Worm (Caenorhabditis elegans) whole organism, L1 larva: Measurements from ENCODE around the gene pdfr-1.

Experiments used
- C04F5.9 ChIP-seq: sonication (generic microtip); optimal IDR thresholded peaks from 2 replicates; lab custom pipeline; 2016; ENCODE audit warnings: missing genetic modification characterization, missing compliant biosample characterization
- F16B12.6 ChIP-seq: fragments of 150-350 bp; optimal IDR thresholded peaks from 2 replicates; lab custom pipeline; 2014; ENCODE audit warnings: missing biosample characterization, missing genetic modification characterization
- blmp-1 ChIP-seq: fragments of 150-350 bp; optimal IDR thresholded peaks from 2 replicates; lab custom pipeline; 2014; ENCODE audit warnings: missing biosample characterization, missing genetic modification characterization
- ceh-82 ChIP-seq, 3 experiments: fragments of 150-350 bp in 1 of 3; sonication (generic microtip) in 2 of 3; optimal IDR thresholded peaks; 2 replicates each; lab custom pipeline; 2014 to 2017; ENCODE audit warnings: missing biosample characterization in 3 of 3, missing genetic modification characterization in 3 of 3
- ceh-90 ChIP-seq: sonication (generic microtip); optimal IDR thresholded peaks from 2 replicates; lab custom pipeline; 2016; ENCODE audit warnings: missing genetic modification characterization, missing compliant biosample characterization
- dpl-1 ChIP-seq, 3 experiments: fragments of 150-350 bp in 2 of 3; sonication (generic microtip) in 1 of 3; optimal IDR thresholded peaks; 2 replicates each; lab custom pipeline; 2014 to 2017; ENCODE audit warnings: missing biosample characterization in 3 of 3, missing genetic modification characterization in 3 of 3, missing genetic modification reagents in 3 of 3
- dsc-1 ChIP-seq: sonication (generic microtip); optimal IDR thresholded peaks from 2 replicates; lab custom pipeline; 2016; ENCODE audit warnings: mild to moderate bottlenecking, missing genetic modification characterization, missing compliant biosample characterization
- efl-1 ChIP-seq, 4 experiments: fragments of 150-350 bp; optimal IDR thresholded peaks in 3 of 4; peaks in 1 of 4; 1 replicate in 1 of 4; 2 replicates in 3 of 4; lab custom pipeline; 2014; ENCODE audit warnings: missing biosample characterization in 2 of 4, missing genetic modification characterization in 2 of 4, missing genetic modification reagents in 2 of 4
- efl-3 ChIP-seq: fragments of 200-800 bp; sonication (Bioruptor generic); optimal IDR thresholded peaks from 2 replicates; lab custom pipeline; 2018; ENCODE audit warnings: mild to moderate bottlenecking, missing genetic modification characterization, missing compliant biosample characterization
- egl-27 ChIP-seq, 2 experiments: fragments of 150-350 bp in 1 of 2; sonication (generic microtip); optimal IDR thresholded peaks; 3 replicates each; lab custom pipeline; 2017 to 2018; ENCODE audit warnings: missing biosample characterization in 2 of 2, missing genetic modification characterization in 2 of 2, missing genetic modification reagents in 2 of 2
- elt-2 ChIP-seq: sonication (generic microtip); optimal IDR thresholded peaks from 2 replicates; lab custom pipeline; 2016; ENCODE audit warnings: missing genetic modification characterization, mild to moderate bottlenecking, inconsistent platforms, missing compliant biosample characterization, missing genetic modification reagents
- fkh-8 ChIP-seq: sonication (generic microtip); optimal IDR thresholded peaks from 2 replicates; lab custom pipeline; 2016; ENCODE audit warnings: mild to moderate bottlenecking, missing genetic modification characterization, missing compliant biosample characterization
- fos-1 ChIP-seq: fragments of 150-350 bp; optimal IDR thresholded peaks from 2 replicates; lab custom pipeline; 2014; ENCODE audit warnings: missing biosample characterization, missing genetic modification characterization
- hlh-4 ChIP-seq: sonication (generic microtip); optimal IDR thresholded peaks from 2 replicates; lab custom pipeline; 2016; ENCODE audit warnings: mild to moderate bottlenecking, missing genetic modification characterization, missing compliant biosample characterization
- irx-1 ChIP-seq: sonication (generic microtip); optimal IDR thresholded peaks from 2 replicates; lab custom pipeline; 2016; ENCODE audit warnings: missing genetic modification characterization, missing compliant biosample characterization
- isw-1 ChIP-seq: fragments of 200-800 bp; sonication (Bioruptor generic); IDR thresholded peaks from 2 replicates; pipeline ENCODE4 v1.3.6; 2022; ENCODE audit warnings: missing genetic modification characterization, missing compliant biosample characterization
- jun-1 ChIP-seq: fragments of 150-350 bp; optimal IDR thresholded peaks from 2 replicates; lab custom pipeline; 2014; ENCODE audit warnings: missing biosample characterization, missing genetic modification reagents, missing genetic modification characterization
- lin-14 ChIP-seq: fragments of 200-800 bp; sonication (Bioruptor generic); optimal IDR thresholded peaks from 2 replicates; lab custom pipeline; 2018; ENCODE audit warnings: mild to moderate bottlenecking, missing genetic modification characterization, moderate library complexity, missing compliant biosample characterization
- lin-15B ChIP-seq: fragments of 150-350 bp; sonication (generic microtip); optimal IDR thresholded peaks from 3 replicates; lab custom pipeline; 2014; ENCODE audit warnings: missing biosample characterization, missing genetic modification characterization
- lin-39 ChIP-seq: fragments of 150-350 bp; optimal IDR thresholded peaks from 2 replicates; lab custom pipeline; 2014; ENCODE audit warnings: missing biosample characterization, missing genetic modification reagents, missing genetic modification characterization
- mef-2 ChIP-seq: fragments of 150-350 bp; optimal IDR thresholded peaks from 2 replicates; lab custom pipeline; 2014; ENCODE audit warnings: missing biosample characterization, missing genetic modification characterization
- nhr-12 ChIP-seq: sonication (generic microtip); optimal IDR thresholded peaks from 2 replicates; lab custom pipeline; 2017; ENCODE audit warnings: missing biosample characterization, missing genetic modification characterization
- nhr-20 ChIP-seq: sonication (generic microtip); optimal IDR thresholded peaks from 2 replicates; lab custom pipeline; 2016; ENCODE audit warnings: mild to moderate bottlenecking, missing genetic modification characterization, missing compliant biosample characterization
- nhr-237 ChIP-seq: fragments of 150-350 bp; optimal IDR thresholded peaks from 2 replicates; lab custom pipeline; 2014; ENCODE audit warnings: missing biosample characterization, missing genetic modification characterization
- nhr-77 ChIP-seq: fragments of 150-350 bp; optimal IDR thresholded peaks from 2 replicates; lab custom pipeline; 2014; ENCODE audit warnings: missing biosample characterization, missing genetic modification characterization
- nhr-84 ChIP-seq: sonication (generic microtip); optimal IDR thresholded peaks from 2 replicates; lab custom pipeline; 2017; ENCODE audit warnings: missing biosample characterization, missing genetic modification characterization
- nhr-85 ChIP-seq: sonication (generic microtip); peaks from one replicate; lab custom pipeline; 2016; ENCODE audit warnings: missing genetic modification characterization, inconsistent platforms, missing compliant biosample characterization
- pag-3 ChIP-seq: sonication (generic microtip); optimal IDR thresholded peaks from 2 replicates; lab custom pipeline; 2017; ENCODE audit warnings: missing genetic modification characterization, mild to moderate bottlenecking, missing compliant biosample characterization, antibody characterized with exemption, borderline replicate concordance; ENCODE audit not compliant: insufficient read depth
- pqm-1 ChIP-seq: sonication (generic microtip); optimal IDR thresholded peaks from 3 replicates; lab custom pipeline; 2017; ENCODE audit warnings: missing biosample characterization, missing genetic modification characterization
- skn-1 ChIP-seq: fragments of 150-350 bp; optimal IDR thresholded peaks from 2 replicates; lab custom pipeline; 2014; ENCODE audit warnings: missing biosample characterization, missing genetic modification characterization
- sox-4 ChIP-seq: sonication (generic microtip); optimal IDR thresholded peaks from 2 replicates; lab custom pipeline; 2016; ENCODE audit warnings: missing genetic modification characterization, missing compliant biosample characterization
- sup-37 ChIP-seq: fragments of 200-800 bp; sonication (Bioruptor generic); optimal IDR thresholded peaks from 2 replicates; lab custom pipeline; 2018; ENCODE audit warnings: mild to moderate bottlenecking, missing genetic modification characterization, missing compliant biosample characterization
- swsn-7 ChIP-seq: sonication (generic microtip); optimal IDR thresholded peaks from 2 replicates; lab custom pipeline; 2016; ENCODE audit warnings: missing genetic modification characterization, missing compliant biosample characterization
- unc-86 ChIP-seq: sonication (generic microtip); optimal IDR thresholded peaks from 2 replicates; lab custom pipeline; 2016; ENCODE audit warnings: missing genetic modification characterization, missing compliant biosample characterization
- unc-98 ChIP-seq: fragments of 200-800 bp; sonication (Bioruptor generic); IDR thresholded peaks from 2 replicates; pipeline ENCODE4 v1.3.6; 2022; ENCODE audit warnings: missing genetic modification characterization, missing compliant biosample characterization
- xbp-1 ChIP-seq: sonication (generic microtip); optimal IDR thresholded peaks from 2 replicates; lab custom pipeline; 2016; ENCODE audit warnings: missing genetic modification characterization, missing compliant biosample characterization
- zag-1 ChIP-seq: fragments of 150-350 bp; optimal IDR thresholded peaks from 2 replicates; lab custom pipeline; 2014; ENCODE audit warnings: missing biosample characterization, missing genetic modification characterization

pdfr-1 gene

DNA sequence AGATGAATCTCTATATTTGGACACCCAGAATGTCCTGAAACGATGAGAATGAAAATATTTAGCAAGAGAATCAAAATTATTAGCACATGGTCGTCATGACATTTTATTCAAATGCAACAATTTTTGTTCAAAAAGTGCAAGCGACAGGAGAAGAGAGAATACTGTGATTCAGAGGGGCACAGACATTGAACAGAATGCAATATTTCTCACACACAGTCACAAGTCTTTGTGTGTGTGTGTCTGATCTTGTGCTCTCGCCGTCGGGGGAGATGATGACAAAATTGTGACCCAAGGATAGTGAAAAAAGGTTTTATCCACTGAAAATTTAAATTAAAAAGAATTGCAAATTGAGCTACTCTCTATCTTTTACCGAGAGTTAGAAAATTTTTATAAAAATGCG, 48.7 kb downstream of the pdfr-1 start:
- TF ChIP-seq fkh-8: no peak
- no peak for TF ChIP-seq efl-1 (optimal IDR thresholded peaks at IDR 0.05; lab: Kevin White, UChicago)
- TF ChIP-seq efl-1 (GFP tag; optimal IDR thresholded peaks at IDR 0.05 in 1 of 2; lab: Kevin White, UChicago): peak in 1 of 2 experiments; percentile 88

ce11 chrIII:6601073-6601472, 50.8 kb downstream of the pdfr-1 start, which contains the start of gene let-765:
let-765 (minus strand) TSS chrIII:6601173.
- TF ChIP-seq sox-4 (tag; lab: Kevin White, UChicago) (no peak), blmp-1 (tag; lab: Kevin White, UChicago) (peak; percentile 32), swsn-7 (tag; lab: Kevin White, UChicago) (no peak), mef-2 (tag; lab: Kevin White, UChicago) (no peak), nhr-20 (no peak), jun-1 (no peak), pag-3 (tag; lab: Kevin White, UChicago) (no peak), fos-1 (no peak), egl-27 (tag; optimal IDR thresholded peaks at IDR 0.05; lab: Kevin White, UChicago) (no peak), efl-1 (optimal IDR thresholded peaks at IDR 0.05; lab: Kevin White, UChicago) (no peak), efl-1 (GFP tag; optimal IDR thresholded peaks at IDR 0.05 in 1 of 2; lab: Kevin White, UChicago) (peak in 1 of 2 experiments; percentile 22), skn-1 (no peak), unc-86 (tag; lab: Kevin White, UChicago) (no peak), lin-15B (tag; lab: Kevin White, UChicago) (no peak), ceh-90 (tag; lab: Kevin White, UChicago) (no peak), nhr-237 (no peak), nhr-84 (no peak), zag-1 (tag; lab: Kevin White, UChicago) (no peak), lin-14 (peak; percentile 25), ceh-82 (tag; optimal IDR thresholded peaks at IDR 0.05; lab: Kevin White, UChicago) (no peak), C04F5.9 (no peak), xbp-1 (tag; lab: Kevin White, UChicago) (no peak)

DNA sequence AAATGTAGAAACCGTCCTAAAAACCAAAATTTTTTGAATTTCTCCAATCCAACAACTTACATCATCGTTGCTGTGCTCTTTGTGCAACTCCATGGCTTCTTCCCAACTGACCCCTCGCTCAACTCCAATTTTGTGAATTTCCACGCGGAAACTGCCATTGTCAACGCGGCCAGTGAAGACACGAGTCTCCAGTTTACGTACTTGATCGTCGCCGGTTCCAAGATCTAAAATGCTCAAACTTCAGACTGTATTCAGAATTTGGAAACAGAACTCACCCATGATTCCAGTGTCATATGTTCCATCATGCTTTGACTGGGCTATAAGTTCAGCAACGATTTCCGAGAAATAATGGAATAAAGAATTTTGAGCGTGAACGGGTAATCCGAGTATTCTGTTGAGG, 57.8 kb downstream of the pdfr-1 start:
- no peak for TF ChIP-seq hlh-4 (tag; lab: Kevin White, UChicago)
- no peak for TF ChIP-seq unc-86 (tag; lab: Kevin White, UChicago)
- no peak for TF ChIP-seq C04F5.9
- TF ChIP-seq efl-3 (GFP tag; lab: Kevin White, UChicago): no peak
- TF ChIP-seq dpl-1 (GFP tag; optimal IDR thresholded peaks at IDR 0.05; lab: Kevin White, UChicago): no peak
- no peak for TF ChIP-seq ceh-90 (tag; lab: Kevin White, UChicago)
- no peak for TF ChIP-seq unc-98

DNA sequence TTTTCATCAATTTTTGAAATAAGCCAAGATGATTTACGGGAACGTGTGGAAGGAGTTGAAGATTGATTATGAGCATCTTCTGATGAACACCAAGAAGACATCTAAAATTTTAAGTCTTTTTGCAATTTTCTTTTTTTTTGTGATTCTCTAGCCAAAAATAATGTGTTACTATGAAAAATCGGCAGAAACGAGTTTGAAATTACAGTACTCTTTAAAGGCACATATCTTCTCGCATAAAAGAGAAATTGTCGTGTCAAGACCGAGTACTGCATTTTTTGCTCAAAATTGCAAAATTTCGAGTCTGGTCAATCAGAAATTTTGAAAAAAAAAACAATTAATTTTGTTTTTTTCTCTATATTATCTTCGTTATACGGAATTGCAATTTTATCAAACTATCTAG, 59.8 kb downstream of the pdfr-1 start, which contains the start of gene F20H11.1:
Gene F20H11.1 (minus strand): TSS at position 101 of the 400 bp plus-strand sequence.
- TF ChIP-seq nhr-12 (tag; lab: Kevin White, UChicago) (no peak), dsc-1 (no peak), fkh-8 (no peak), nhr-237 (no peak), elt-2 (no peak), F16B12.6 (no peak), lin-39 (tag; lab: Kevin White, UChicago) (no peak), lin-15B (tag; lab: Kevin White, UChicago) (no peak), isw-1 (no peak), irx-1 (tag; lab: Kevin White, UChicago) (no peak), lin-14 (no peak), nhr-85 (tag; lab: Kevin White, UChicago) (peak; percentile 5), sup-37 (GFP tag; lab: Kevin White, UChicago) (no peak), nhr-77 (tag; lab: Kevin White, UChicago) (no peak), pqm-1 (no peak), skn-1 (no peak), efl-1 (optimal IDR thresholded peaks at IDR 0.05; lab: Kevin White, UChicago) (no peak), efl-1 (GFP tag; optimal IDR thresholded peaks at IDR 0.05 in 1 of 2; lab: Kevin White, UChicago) (peak in 1 of 2 experiments; percentile 63)
